Worm (Caenorhabditis elegans) whole organism, L2 larva: ENCODE measurements around the gene T28D9.11.

Experiments
- C34F6.9 ChIP-seq: fragments of 150-350 bp; optimal IDR thresholded peaks from 2 replicates; lab custom pipeline; 2014; ENCODE audit warnings: missing biosample characterization, missing genetic modification characterization
- F13H6.1 ChIP-seq: sonication (generic microtip); optimal IDR thresholded peaks from 2 replicates; lab custom pipeline; 2016; ENCODE audit warnings: missing genetic modification characterization, missing compliant biosample characterization
- R02D3.7 ChIP-seq: fragments of 150-350 bp; optimal IDR thresholded peaks from 2 replicates; lab custom pipeline; 2014; ENCODE audit warnings: missing biosample characterization, missing genetic modification characterization
- Y55F3AM.14 ChIP-seq: fragments of 200-800 bp; sonication (Bioruptor generic); optimal IDR thresholded peaks from 2 replicates; lab custom pipeline; 2018; ENCODE audit warnings: mild to moderate bottlenecking, missing genetic modification characterization, missing compliant biosample characterization
- ZK546.5 ChIP-seq: sonication (generic microtip); optimal IDR thresholded peaks from 2 replicates; lab custom pipeline; 2017; ENCODE audit warnings: missing biosample characterization, missing genetic modification characterization
- alr-1 ChIP-seq: fragments of 150-350 bp; optimal IDR thresholded peaks from 2 replicates; lab custom pipeline; 2014; ENCODE audit warnings: missing biosample characterization, missing genetic modification characterization
- aly-2 ChIP-seq: fragments of 150-350 bp; optimal IDR thresholded peaks from 2 replicates; lab custom pipeline; 2014; ENCODE audit warnings: missing biosample characterization, missing genetic modification characterization
- ama-1 ChIP-seq: fragments of 150-350 bp; optimal IDR thresholded peaks from 2 replicates; lab custom pipeline; 2018; ENCODE audit warnings: inconsistent platforms
- blmp-1 ChIP-seq: sonication (generic microtip); optimal IDR thresholded peaks from 2 replicates; lab custom pipeline; 2017; ENCODE audit warnings: missing genetic modification characterization, mild to moderate bottlenecking, missing compliant biosample characterization, antibody characterized with exemption, moderate library complexity; ENCODE audit not compliant: insufficient read depth
- ceh-82 ChIP-seq: fragments of 150-350 bp; optimal IDR thresholded peaks from 2 replicates; lab custom pipeline; 2014; ENCODE audit warnings: missing biosample characterization, missing genetic modification characterization
- crh-2 ChIP-seq: sonication (generic microtip); optimal IDR thresholded peaks from 2 replicates; lab custom pipeline; 2017; ENCODE audit warnings: missing biosample characterization, missing genetic modification characterization
- dmd-4 ChIP-seq: sonication (generic microtip); optimal IDR thresholded peaks from 2 replicates; lab custom pipeline; 2017; ENCODE audit warnings: missing biosample characterization, missing genetic modification characterization
- egl-27 ChIP-seq: sonication (generic microtip); optimal IDR thresholded peaks from 3 replicates; lab custom pipeline; 2017; ENCODE audit warnings: missing biosample characterization, missing genetic modification reagents, missing genetic modification characterization
- elt-1 ChIP-seq: fragments of 150-350 bp; optimal IDR thresholded peaks from 2 replicates; lab custom pipeline; 2014; ENCODE audit warnings: missing biosample characterization, missing genetic modification characterization
- elt-3 ChIP-seq: sonication (generic microtip); optimal IDR thresholded peaks from 2 replicates; lab custom pipeline; 2017; ENCODE audit warnings: missing biosample characterization, missing genetic modification characterization
- fos-1 ChIP-seq: fragments of 150-350 bp; optimal IDR thresholded peaks from 2 replicates; lab custom pipeline; 2014; ENCODE audit warnings: missing biosample characterization, missing genetic modification characterization
- gmeb-1 ChIP-seq: fragments of 150-350 bp; optimal IDR thresholded peaks from 2 replicates; lab custom pipeline; 2014; ENCODE audit warnings: missing biosample characterization, missing genetic modification characterization
- lin-11 ChIP-seq: fragments of 150-350 bp; sonication (generic microtip); optimal IDR thresholded peaks from 2 replicates; lab custom pipeline; 2014; ENCODE audit warnings: missing biosample characterization, missing genetic modification characterization, inconsistent platforms, mixed read lengths
- lin-13 ChIP-seq: fragments of 150-350 bp; optimal IDR thresholded peaks from 2 replicates; lab custom pipeline; 2014; ENCODE audit warnings: missing biosample characterization, missing genetic modification reagents, missing genetic modification characterization
- lin-39 ChIP-seq: fragments of 150-350 bp; optimal IDR thresholded peaks from 2 replicates; lab custom pipeline; 2014; ENCODE audit warnings: missing biosample characterization, missing genetic modification reagents, missing genetic modification characterization
- lsy-2 ChIP-seq, 2 experiments: fragments of 150-350 bp in 1 of 2; sonication (generic microtip) in 1 of 2; optimal IDR thresholded peaks; 2 replicates each; lab custom pipeline; 2014 to 2017; ENCODE audit warnings: missing biosample characterization in 2 of 2, missing genetic modification characterization in 2 of 2
- mab-5 ChIP-seq: fragments of 150-350 bp; optimal IDR thresholded peaks from 2 replicates; lab custom pipeline; 2014; ENCODE audit warnings: missing biosample characterization, missing genetic modification characterization
- mbf-1 ChIP-seq: sonication (generic microtip); optimal IDR thresholded peaks from 2 replicates; lab custom pipeline; 2017; ENCODE audit warnings: missing biosample characterization, missing genetic modification characterization
- mdl-1 ChIP-seq, 2 experiments: fragments of 150-350 bp in 1 of 2; sonication (generic microtip) in 1 of 2; optimal IDR thresholded peaks; 2 replicates each; lab custom pipeline; 2017; ENCODE audit warnings: missing biosample characterization in 2 of 2, missing genetic modification characterization in 2 of 2
- nhr-10 ChIP-seq: sonication (generic microtip); optimal IDR thresholded peaks from 2 replicates; lab custom pipeline; 2017; ENCODE audit warnings: missing biosample characterization, missing genetic modification characterization
- nhr-11 ChIP-seq: fragments of 150-350 bp; optimal IDR thresholded peaks from 2 replicates; lab custom pipeline; 2014; ENCODE audit warnings: missing biosample characterization, missing genetic modification characterization
- nhr-129 ChIP-seq: fragments of 150-350 bp; optimal IDR thresholded peaks from 2 replicates; lab custom pipeline; 2014; ENCODE audit warnings: missing biosample characterization, missing genetic modification characterization
- nhr-21 ChIP-seq: fragments of 150-350 bp; optimal IDR thresholded peaks from 2 replicates; lab custom pipeline; 2014; ENCODE audit warnings: missing biosample characterization, missing genetic modification characterization
- nhr-23 ChIP-seq: fragments of 150-350 bp; optimal IDR thresholded peaks from 2 replicates; lab custom pipeline; 2014; ENCODE audit warnings: missing biosample characterization, missing genetic modification reagents, missing genetic modification characterization
- nhr-237 ChIP-seq: fragments of 150-350 bp; optimal IDR thresholded peaks from 2 replicates; lab custom pipeline; 2014; ENCODE audit warnings: missing biosample characterization, missing genetic modification characterization
- nhr-25 ChIP-seq: fragments of 150-350 bp; sonication (generic microtip); optimal IDR thresholded peaks from 3 replicates; lab custom pipeline; 2014; ENCODE audit warnings: missing biosample characterization, missing genetic modification characterization
- nhr-6 ChIP-seq: fragments of 150-350 bp; optimal IDR thresholded peaks from 2 replicates; lab custom pipeline; 2014; ENCODE audit warnings: missing biosample characterization, missing genetic modification characterization
- peb-1 ChIP-seq: fragments of 150-350 bp; optimal IDR thresholded peaks from 2 replicates; lab custom pipeline; 2014; ENCODE audit warnings: missing biosample characterization, missing genetic modification characterization
- sem-4 ChIP-seq: fragments of 150-350 bp; optimal IDR thresholded peaks from 2 replicates; lab custom pipeline; 2014; ENCODE audit warnings: missing biosample characterization, missing genetic modification reagents, missing genetic modification characterization
- sma-3 ChIP-seq: sonication (generic microtip); optimal IDR thresholded peaks from 2 replicates; lab custom pipeline; 2016; ENCODE audit warnings: missing genetic modification reagents, missing genetic modification characterization, missing compliant biosample characterization
- sma-9 ChIP-seq, 2 experiments: fragments of 150-350 bp in 1 of 2; sonication (generic microtip) in 1 of 2; optimal IDR thresholded peaks; 2 replicates each; lab custom pipeline; 2014 to 2016; ENCODE audit warnings: missing genetic modification characterization in 2 of 2, mild to moderate bottlenecking in 1 of 2, missing biosample characterization in 1 of 2, missing compliant biosample characterization in 1 of 2, missing genetic modification reagents in 1 of 2, moderate library complexity in 1 of 2
- unc-39 ChIP-seq: fragments of 150-350 bp; optimal IDR thresholded peaks from 2 replicates; lab custom pipeline; 2014; ENCODE audit warnings: missing biosample characterization, missing genetic modification characterization
- unc-55 ChIP-seq: fragments of 150-350 bp; sonication (generic microtip); optimal IDR thresholded peaks from 3 replicates; lab custom pipeline; 2014; ENCODE audit warnings: missing biosample characterization, missing genetic modification reagents, missing genetic modification characterization
- unc-62 ChIP-seq: fragments of 150-350 bp; optimal IDR thresholded peaks from 2 replicates; lab custom pipeline; 2014; ENCODE audit warnings: missing biosample characterization, missing genetic modification reagents, missing genetic modification characterization
- zag-1 ChIP-seq: fragments of 150-350 bp; optimal IDR thresholded peaks from 2 replicates; lab custom pipeline; 2014; ENCODE audit warnings: missing biosample characterization, missing genetic modification characterization
- ztf-1 ChIP-seq: fragments of 200-800 bp; sonication (Bioruptor generic); conservative IDR thresholded peaks from 2 replicates; pipeline ENCODE4 v1.3.6; 2022; ENCODE audit warnings: missing genetic modification characterization, missing compliant biosample characterization
- ztf-11 ChIP-seq: sonication (generic microtip); optimal IDR thresholded peaks from 2 replicates; lab custom pipeline; 2017; ENCODE audit warnings: missing biosample characterization, missing genetic modification characterization
- ztf-4 ChIP-seq: fragments of 150-350 bp; optimal IDR thresholded peaks from 2 replicates; lab custom pipeline; 2014; ENCODE audit warnings: missing biosample characterization, missing genetic modification characterization

T28D9.11 gene

DNA sequence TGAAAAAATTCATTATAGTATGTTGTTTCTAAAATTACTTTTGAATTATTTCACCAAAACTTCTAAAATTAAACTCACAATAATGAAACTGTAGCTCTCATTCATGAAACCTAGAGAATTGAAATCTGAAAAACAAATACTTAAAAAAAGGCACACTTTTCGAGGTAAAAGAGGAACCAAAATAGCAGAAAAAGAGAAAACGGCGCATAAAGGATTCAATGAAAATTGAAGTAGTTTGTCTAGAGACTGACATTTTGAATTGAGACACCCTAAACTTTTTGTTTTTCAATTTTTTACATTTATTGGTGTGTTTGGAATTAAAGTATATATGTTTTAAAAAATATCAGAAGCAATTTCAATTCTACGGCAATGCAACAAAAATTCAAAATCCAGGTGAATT lies 20.8 kb downstream of the T28D9.11 start, which contains the start of gene dgk-5:
Gene dgk-5 (minus strand): TSS at position 101 of the 400 bp plus-strand sequence.
- TF ChIP-seq aly-2 (tag; lab: Kevin White, UChicago) = no peak
- TF ChIP-seq unc-62 = no peak
- TF ChIP-seq nhr-25 (tag; lab: Kevin White, UChicago) = no peak
- TF ChIP-seq crh-2 (tag; lab: Kevin White, UChicago) = no peak
- TF ChIP-seq sma-9 (GFP tag; optimal IDR thresholded peaks at IDR 0.05; lab: Kevin White, UChicago) = no peak
- no peak for TF ChIP-seq sma-9 (tag; optimal IDR thresholded peaks at IDR 0.05; lab: Kevin White, UChicago)
- no peak for TF ChIP-seq mab-5
- no peak for TF ChIP-seq zag-1 (tag; lab: Kevin White, UChicago)
- TF ChIP-seq nhr-237 (tag; lab: Kevin White, UChicago) = no peak
- no peak for TF ChIP-seq nhr-6 (tag; lab: Kevin White, UChicago)
- no peak for TF ChIP-seq lin-11
- TF ChIP-seq ZK546.5 = no peak
- TF ChIP-seq ztf-1 = no peak
- no peak for TF ChIP-seq mbf-1
- no peak for TF ChIP-seq egl-27 (tag; lab: Kevin White, UChicago)
- TF ChIP-seq nhr-23 (tag; lab: Kevin White, UChicago) = no peak
- TF ChIP-seq R02D3.7 = no peak
- TF ChIP-seq ztf-4 (tag; lab: Kevin White, UChicago) = no peak
- no peak for TF ChIP-seq sem-4 (tag; lab: Kevin White, UChicago)
- TF ChIP-seq ama-1 (lab: Kevin White, UChicago) = no peak
- TF ChIP-seq nhr-11 (tag; lab: Kevin White, UChicago) = no peak

DNA sequence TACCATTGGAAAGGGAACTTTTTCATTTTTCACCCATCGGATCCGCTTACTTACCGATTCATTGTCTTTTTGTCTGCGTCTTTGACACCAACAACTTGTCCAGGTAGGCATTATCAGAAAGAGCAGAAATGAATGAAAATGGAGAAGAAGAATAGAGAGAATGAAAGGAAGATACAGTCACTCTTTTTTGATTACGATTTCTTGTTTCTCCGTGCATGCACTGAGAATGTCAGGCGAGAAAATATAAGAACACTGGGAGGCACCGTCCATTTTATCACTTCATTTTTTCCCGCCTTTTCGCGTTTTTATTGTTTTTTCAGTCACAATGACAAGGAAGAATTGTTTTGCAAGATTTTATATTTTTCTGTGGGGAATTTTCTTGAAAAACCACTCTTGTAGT lies 22.5 kb downstream of the T28D9.11 start:
- TF ChIP-seq lin-39 (tag; lab: Kevin White, UChicago) (no peak), fos-1 (tag; lab: Kevin White, UChicago) (peak; percentile 56)

ce11 chrII:6454671-6455070 lies 37.1 kb downstream of the T28D9.11 start, which contains the start of gene aptf-1:
Gene aptf-1 (plus strand): TSS chrII:6454971.
- TF ChIP-seq nhr-129 (tag; lab: Kevin White, UChicago) (no peak), unc-62 (no peak), sma-9 (GFP tag; optimal IDR thresholded peaks at IDR 0.05; lab: Kevin White, UChicago) (no peak), sma-9 (tag; optimal IDR thresholded peaks at IDR 0.05; lab: Kevin White, UChicago) (no peak), nhr-10 (no peak), fos-1 (tag; lab: Kevin White, UChicago) (no peak), ceh-82 (no peak), unc-39 (tag; lab: Kevin White, UChicago) (no peak), elt-1 (tag; lab: Kevin White, UChicago) (no peak), alr-1 (tag; lab: Kevin White, UChicago) (no peak), crh-2 (tag; lab: Kevin White, UChicago) (no peak), dmd-4 (no peak), ztf-11 (tag; lab: Kevin White, UChicago) (no peak), ztf-1 (no peak), lin-39 (tag; lab: Kevin White, UChicago) (no peak), ZK546.5 (no peak), nhr-11 (tag; lab: Kevin White, UChicago) (no peak), ama-1 (lab: Kevin White, UChicago) (no peak), sma-3 (GFP tag; lab: Kevin White, UChicago) (no peak), lsy-2 (tag; optimal IDR thresholded peaks at IDR 0.05; lab: Kevin White, UChicago) (no peak), mdl-1 (tag; optimal IDR thresholded peaks at IDR 0.05; lab: Kevin White, UChicago) (no peak)

DNA sequence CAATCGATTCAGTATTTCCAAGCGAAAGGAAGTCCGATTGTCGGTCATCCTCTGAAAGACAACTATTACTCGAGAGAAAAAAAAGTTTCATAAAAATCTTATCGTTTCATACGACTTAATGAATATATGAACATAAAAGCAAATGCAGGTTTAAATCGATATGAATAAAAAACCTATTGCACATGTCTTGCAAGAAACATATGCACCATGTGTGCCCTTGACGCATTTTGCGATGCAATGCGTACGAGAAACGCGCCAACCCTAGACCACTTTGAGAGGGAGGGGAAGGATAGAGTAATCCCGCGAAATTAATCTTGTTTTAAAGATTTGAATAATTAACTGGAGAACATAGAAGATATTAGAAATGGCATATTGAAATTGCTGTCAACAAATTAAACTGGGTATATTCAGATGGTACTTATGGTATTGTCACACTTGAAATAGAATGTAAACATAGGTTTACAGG lies 38.4 kb downstream of the T28D9.11 start, which contains the start of gene atg-16.2:
Gene atg-16.2 (minus strand): TSS at position 51 of the 466 bp plus-strand sequence.
- TF ChIP-seq lin-39 (tag; lab: Kevin White, UChicago) (no peak), gmeb-1 (no peak), blmp-1 (no peak), mbf-1 (no peak), sma-9 (GFP tag; optimal IDR thresholded peaks at IDR 0.05; lab: Kevin White, UChicago) (peak; percentile 33), sma-9 (tag; optimal IDR thresholded peaks at IDR 0.05; lab: Kevin White, UChicago) (no peak), fos-1 (tag; lab: Kevin White, UChicago) (peak; percentile 8), lsy-2 (tag; optimal IDR thresholded peaks at IDR 0.05; lab: Kevin White, UChicago) (peak in 1 of 2 experiments; percentile 76), C34F6.9 (tag; lab: Kevin White, UChicago) (peak; percentile 78), elt-1 (tag; lab: Kevin White, UChicago) (no peak), sem-4 (tag; lab: Kevin White, UChicago) (no peak), nhr-6 (tag; lab: Kevin White, UChicago) (no peak), lin-11 (peak; percentile 9), ceh-82 (no peak), crh-2 (tag; lab: Kevin White, UChicago) (peak; percentile 44), peb-1 (tag; lab: Kevin White, UChicago) (no peak), nhr-129 (tag; lab: Kevin White, UChicago) (peak; percentile 79), unc-55 (GFP tag; lab: Kevin White, UChicago) (peak; percentile 74), F13H6.1 (tag; lab: Kevin White, UChicago) (peak; percentile 30), nhr-10 (no peak), nhr-25 (tag; lab: Kevin White, UChicago) (no peak), mab-5 (peak; percentile 31), nhr-11 (tag; lab: Kevin White, UChicago) (no peak), dmd-4 (no peak), nhr-23 (tag; lab: Kevin White, UChicago) (no peak), nhr-237 (tag; lab: Kevin White, UChicago) (no peak), unc-62 (no peak), ztf-1 (no peak), nhr-21 (tag; lab: Kevin White, UChicago) (peak; percentile 2), elt-3 (no peak), ama-1 (lab: Kevin White, UChicago) (no peak), Y55F3AM.14 (no peak), lin-13 (GFP tag; lab: Kevin White, UChicago) (peak; percentile 55), zag-1 (tag; lab: Kevin White, UChicago) (no peak)
